Fruit fly (Drosophila melanogaster) whole organism: ENCODE results near the gene CG14100.

Experiments
- CG8478 ChIP-seq: fragments of >200 bp; optimal IDR thresholded peaks from 2 replicates; lab custom pipeline; 2018; ENCODE audit warnings: inconsistent platforms
- Dll ChIP-seq: fragments of >200 bp; optimal IDR thresholded peaks from 2 replicates; lab custom pipeline; 2017
- EcR ChIP-seq, 2 experiments: fragments of >200 bp; optimal IDR thresholded peaks; 2 replicates each; lab custom pipeline; 2017; ENCODE audit warnings: missing biosample characterization in 2 of 2, missing genetic modification characterization in 2 of 2, missing genetic modification reagents in 2 of 2
- pan ChIP-seq: fragments of >200 bp; optimal IDR thresholded peaks from 2 replicates; lab custom pipeline; 2017
- psq ChIP-seq: fragments of >200 bp; optimal IDR thresholded peaks from 2 replicates; lab custom pipeline; 2017
- usp ChIP-seq: fragments of >200 bp; optimal IDR thresholded peaks from 2 replicates; lab custom pipeline; 2017; ENCODE audit warnings: missing biosample characterization, missing genetic modification characterization, mixed read lengths

DNA sequence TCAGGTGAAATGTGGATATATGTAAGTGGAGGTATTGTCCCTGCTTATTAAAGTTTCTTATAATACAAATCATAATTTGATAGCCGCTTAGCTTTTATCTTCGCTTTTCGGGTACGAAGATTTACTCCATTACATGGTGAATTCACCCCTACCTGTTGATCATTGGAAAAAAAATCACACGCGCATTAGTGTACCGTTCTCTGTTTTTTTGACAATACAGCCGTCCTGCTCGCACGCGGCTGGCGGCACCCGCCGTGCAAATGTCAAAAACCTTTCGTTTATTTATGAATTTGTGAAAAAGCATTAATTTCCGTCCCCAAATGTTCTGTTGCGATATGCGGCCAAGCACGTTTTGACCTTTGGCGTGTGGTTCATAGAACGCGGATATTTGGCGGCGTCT lies 41.5 kb upstream of the CG14100 start:
- no peak for TF ChIP-seq pan (lab: Kevin White, UChicago)
- no peak for TF ChIP-seq CG8478 (lab: Kevin White, UChicago)
- no peak for TF ChIP-seq EcR (GFP tag; optimal IDR thresholded peaks at IDR 0.05; lab: Kevin White, UChicago)
- TF ChIP-seq usp = no peak
- TF ChIP-seq Dll (lab: Kevin White, UChicago) = no peak
- TF ChIP-seq psq (lab: Kevin White, UChicago) = no peak
